Worm (Caenorhabditis elegans) whole organism, L1 larva: ENCODE results near the gene ZC449.5.
"Not testable (repeated sequence)": the region's sequence is repeated elsewhere in the genome, so short reads cannot be mapped to it uniquely, and the experiment has no call there.

ENCODE experiments used
- aha-1 ChIP-seq: fragments of 150-350 bp; optimal IDR thresholded peaks from 2 replicates; lab custom pipeline; 2014; ENCODE audit warnings: missing biosample characterization, missing genetic modification characterization
- blmp-1 ChIP-seq: fragments of 150-350 bp; optimal IDR thresholded peaks from 2 replicates; lab custom pipeline; 2014; ENCODE audit warnings: missing biosample characterization, missing genetic modification characterization
- ceh-82 ChIP-seq, 3 experiments: fragments of 150-350 bp in 1 of 3; sonication (generic microtip) in 2 of 3; optimal IDR thresholded peaks; 2 replicates each; lab custom pipeline; 2014 to 2017; ENCODE audit warnings: missing biosample characterization in 3 of 3, missing genetic modification characterization in 3 of 3
- ces-1 ChIP-seq: fragments of 150-350 bp; optimal IDR thresholded peaks from 2 replicates; lab custom pipeline; 2014; ENCODE audit warnings: missing biosample characterization, missing genetic modification reagents, missing genetic modification characterization
- dpl-1 ChIP-seq, 3 experiments: fragments of 150-350 bp in 2 of 3; sonication (generic microtip) in 1 of 3; optimal IDR thresholded peaks; 2 replicates each; lab custom pipeline; 2014 to 2017; ENCODE audit warnings: missing biosample characterization in 3 of 3, missing genetic modification characterization in 3 of 3, missing genetic modification reagents in 3 of 3
- lin-13 ChIP-seq: fragments of 150-350 bp; optimal IDR thresholded peaks from 2 replicates; lab custom pipeline; 2014; ENCODE audit warnings: missing biosample characterization, missing genetic modification reagents, missing genetic modification characterization
- nhr-76 ChIP-seq: sonication (generic microtip); optimal IDR thresholded peaks from 2 replicates; lab custom pipeline; 2017; ENCODE audit warnings: missing biosample characterization, missing genetic modification characterization
- nhr-77 ChIP-seq: fragments of 150-350 bp; optimal IDR thresholded peaks from 2 replicates; lab custom pipeline; 2014; ENCODE audit warnings: missing biosample characterization, missing genetic modification characterization
- skn-1 ChIP-seq: fragments of 150-350 bp; optimal IDR thresholded peaks from 2 replicates; lab custom pipeline; 2014; ENCODE audit warnings: missing biosample characterization, missing genetic modification characterization
- snpc-4 ChIP-seq: fragments of 150-350 bp; optimal IDR thresholded peaks from 2 replicates; lab custom pipeline; 2014; ENCODE audit warnings: missing biosample characterization, missing genetic modification characterization
- unc-130 ChIP-seq: fragments of 150-350 bp; optimal IDR thresholded peaks from 2 replicates; lab custom pipeline; 2017; ENCODE audit warnings: missing biosample characterization, missing genetic modification characterization, inconsistent platforms
- unc-62 ChIP-seq: fragments of 150-350 bp; optimal IDR thresholded peaks from 2 replicates; lab custom pipeline; 2014; ENCODE audit warnings: missing biosample characterization, missing genetic modification reagents, missing genetic modification characterization

- not testable (repeated sequence) for TF ChIP-seq skn-1 (tag; lab: Kevin White, UChicago); dpl-1 (GFP tag; optimal IDR thresholded peaks at IDR 0.05; lab: Kevin White, UChicago); ceh-82 (tag; optimal IDR thresholded peaks at IDR 0.05; lab: Kevin White, UChicago); nhr-76 (tag; lab: Kevin White, UChicago); aha-1 (tag; lab: Kevin White, UChicago); nhr-77 (tag; lab: Kevin White, UChicago); snpc-4 (tag; lab: Kevin White, UChicago); unc-130 (tag; lab: Kevin White, UChicago); lin-13 (GFP tag; lab: Kevin White, UChicago); blmp-1 (tag; lab: Kevin White, UChicago); unc-62; ces-1 (GFP tag; lab: Kevin White, UChicago)
Measured at ce11 chrX:5056199-5056598, 18.6 kb upstream of the ZC449.5 start.
